Fruit fly (Drosophila melanogaster) whole organism, adult: ENCODE measurements around the gene Glut3.

Source experiments
- CG11617 ChIP-seq: fragments of 200-800 bp; sonication (Bioruptor generic); optimal IDR thresholded peaks from 2 replicates; lab custom pipeline; 2017; ENCODE audit warnings: mild to moderate bottlenecking, missing biosample characterization, missing genetic modification reagents, missing genetic modification characterization
- CG12768 ChIP-seq: fragments of 200-800 bp; sonication (Bioruptor generic); optimal IDR thresholded peaks from 2 replicates; lab custom pipeline; 2017; ENCODE audit warnings: missing biosample characterization, missing genetic modification characterization, mild to moderate bottlenecking, moderate library complexity, missing genetic modification reagents
- CG14711 ChIP-seq: fragments of 200-800 bp; sonication (Bioruptor generic); optimal IDR thresholded peaks from 2 replicates; lab custom pipeline; 2018; ENCODE audit warnings: missing biosample characterization, mild to moderate bottlenecking, missing genetic modification characterization, moderate library complexity
- CG1620 ChIP-seq: fragments of 200-800 bp; sonication (Bioruptor generic); optimal IDR thresholded peaks from 2 replicates; lab custom pipeline; 2016; ENCODE audit warnings: missing biosample characterization, missing genetic modification characterization
- CG33017 ChIP-seq: fragments of 200-800 bp; sonication (Bioruptor generic); optimal IDR thresholded peaks from 2 replicates; lab custom pipeline; 2018; ENCODE audit warnings: missing biosample characterization, mild to moderate bottlenecking, missing genetic modification characterization, moderate library complexity
- CG5204 ChIP-seq: fragments of 200-800 bp; sonication (Bioruptor generic); optimal IDR thresholded peaks from 2 replicates; lab custom pipeline; 2016; ENCODE audit warnings: missing biosample characterization, missing genetic modification characterization
- CG7045 ChIP-seq: fragments of 200-800 bp; sonication (Bioruptor generic); optimal IDR thresholded peaks from 2 replicates; lab custom pipeline; 2017; ENCODE audit warnings: missing biosample characterization, mild to moderate bottlenecking, missing genetic modification characterization
- CG7101 ChIP-seq: fragments of 200-800 bp; sonication (Bioruptor generic); optimal IDR thresholded peaks from 2 replicates; lab custom pipeline; 2018; ENCODE audit warnings: missing biosample characterization, mild to moderate bottlenecking, missing genetic modification characterization, moderate library complexity
- Clk ChIP-seq: fragments of 200-800 bp; sonication (Bioruptor generic); optimal IDR thresholded peaks from 2 replicates; lab custom pipeline; 2017; ENCODE audit warnings: missing biosample characterization, missing genetic modification characterization
- Crg-1 ChIP-seq: fragments of 200-800 bp; sonication (Bioruptor generic); optimal IDR thresholded peaks from 2 replicates; lab custom pipeline; 2016; ENCODE audit warnings: missing biosample characterization, missing genetic modification characterization
- Hr96 ChIP-seq: fragments of 200-800 bp; sonication (Bioruptor generic); optimal IDR thresholded peaks from 2 replicates; lab custom pipeline; 2016; ENCODE audit warnings: missing biosample characterization, missing genetic modification characterization
- Mnt ChIP-seq: fragments of 200-800 bp; sonication (Bioruptor generic); optimal IDR thresholded peaks from 2 replicates; lab custom pipeline; 2016; ENCODE audit warnings: missing biosample characterization, mild to moderate bottlenecking, missing genetic modification characterization
- bab1 ChIP-seq: fragments of 200-800 bp; sonication (Bioruptor generic); optimal IDR thresholded peaks from 3 replicates; lab custom pipeline; 2019; ENCODE audit warnings: missing biosample characterization, mild to moderate bottlenecking, missing genetic modification characterization, moderate library complexity
- cic ChIP-seq: fragments of 200-800 bp; sonication (Bioruptor generic); optimal IDR thresholded peaks from 2 replicates; lab custom pipeline; 2017; ENCODE audit warnings: missing biosample characterization, mild to moderate bottlenecking, missing genetic modification characterization, moderate library complexity
- cnc ChIP-seq, 2 experiments: fragments of >200 bp; optimal IDR thresholded peaks; 2 replicates each; lab custom pipeline; 2017
- kay ChIP-seq: fragments of 200-800 bp; sonication (Bioruptor generic); peaks from one replicate; lab custom pipeline; 2016; ENCODE audit warnings: missing biosample characterization, missing genetic modification characterization, borderline replicate concordance
- ovo ChIP-seq: fragments of 200-800 bp; sonication (Bioruptor generic); optimal IDR thresholded peaks from 2 replicates; lab custom pipeline; 2016; ENCODE audit warnings: missing biosample characterization, missing genetic modification characterization
- pad ChIP-seq: fragments of 200-800 bp; sonication (Bioruptor generic); optimal IDR thresholded peaks from 3 replicates; lab custom pipeline; 2017; ENCODE audit warnings: missing biosample characterization, missing genetic modification characterization, mild to moderate bottlenecking, moderate library complexity, missing genetic modification reagents
- tj ChIP-seq: fragments of 200-800 bp; sonication (Bioruptor generic); optimal IDR thresholded peaks from 3 replicates; lab custom pipeline; 2017; ENCODE audit warnings: missing biosample characterization, mild to moderate bottlenecking, missing genetic modification characterization, moderate library complexity
- toe ChIP-seq: fragments of 200-800 bp; sonication (Bioruptor generic); optimal IDR thresholded peaks from 2 replicates; lab custom pipeline; 2016; ENCODE audit warnings: missing biosample characterization, missing genetic modification characterization

The Glut3 gene

dm6 chr3R:16765102-16765501, 23.0 kb upstream of the Glut3 start:
- no peak for TF ChIP-seq Mnt (GFP tag; lab: Kevin White, UChicago)
- TF ChIP-seq Crg-1 (GFP tag; lab: Kevin White, UChicago), result no peak
- no peak for TF ChIP-seq CG11617 (GFP tag; lab: Kevin White, UChicago)
- TF ChIP-seq ovo (GFP tag; lab: Kevin White, UChicago), result no peak
- TF ChIP-seq tj (GFP tag; lab: Kevin White, UChicago), result no peak
- no peak for TF ChIP-seq Hr96
- TF ChIP-seq CG7101 (tag; lab: Kevin White, UChicago), result no peak
- TF ChIP-seq cnc (optimal IDR thresholded peaks at IDR 0.05; lab: Kevin White, UChicago), result no peak
- TF ChIP-seq Clk, result no peak
- no peak for TF ChIP-seq CG5204 (GFP tag; lab: Kevin White, UChicago)
- TF ChIP-seq CG12768, result no peak

DNA sequence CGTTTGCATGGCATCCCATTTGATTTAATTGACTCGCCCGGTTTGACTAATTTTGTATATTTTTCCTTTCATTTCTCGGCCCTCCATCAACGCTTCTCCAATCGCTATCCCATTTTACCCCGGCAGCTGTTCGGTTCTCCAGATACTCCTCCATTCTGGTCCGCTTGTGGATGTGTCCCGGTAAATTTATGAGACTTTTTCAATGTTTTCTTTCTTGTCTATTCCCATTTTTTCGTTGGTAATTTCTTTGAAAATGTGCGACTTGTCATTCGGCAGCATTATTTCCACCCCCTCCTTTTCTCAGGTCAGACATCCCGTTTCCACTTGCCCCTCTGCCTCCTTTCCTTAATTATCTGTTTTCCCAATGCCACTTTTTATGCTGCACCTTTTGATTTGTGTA, 22.3 kb upstream of the Glut3 start:
- TF ChIP-seq cic (GFP tag; lab: Kevin White, UChicago) (no peak), CG33017 (tag; lab: Kevin White, UChicago) (no peak), CG1620 (GFP tag; lab: Kevin White, UChicago) (no peak), CG7045 (GFP tag; lab: Kevin White, UChicago) (no peak), Hr96 (no peak), toe (no peak), ovo (GFP tag; lab: Kevin White, UChicago) (no peak), cnc (optimal IDR thresholded peaks at IDR 0.05; lab: Kevin White, UChicago) (no peak), Crg-1 (GFP tag; lab: Kevin White, UChicago) (no peak), CG5204 (GFP tag; lab: Kevin White, UChicago) (no peak), bab1 (no peak), CG11617 (GFP tag; lab: Kevin White, UChicago) (no peak)

DNA sequence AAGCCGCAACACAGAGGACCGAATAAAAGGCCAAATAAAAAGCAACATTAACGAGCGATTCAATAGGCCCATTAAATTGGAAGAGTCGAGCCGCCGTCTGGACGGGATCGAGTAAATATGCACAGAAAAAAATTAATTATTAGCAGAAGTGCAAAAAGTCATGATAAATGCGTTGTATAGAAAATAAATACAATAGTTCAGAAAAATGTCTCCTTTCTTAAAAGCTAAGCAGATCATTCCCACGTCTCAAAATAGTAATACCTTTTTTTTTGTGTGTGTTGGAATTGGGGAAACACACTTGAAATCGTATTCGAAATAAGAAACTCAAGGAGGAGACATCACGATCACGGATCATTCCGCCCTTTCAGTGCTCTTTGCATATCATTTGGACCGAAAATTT, 18.7 kb upstream of the Glut3 start:
- no peak for TF ChIP-seq CG7101 (tag; lab: Kevin White, UChicago)
- no peak for TF ChIP-seq Hr96

DNA sequence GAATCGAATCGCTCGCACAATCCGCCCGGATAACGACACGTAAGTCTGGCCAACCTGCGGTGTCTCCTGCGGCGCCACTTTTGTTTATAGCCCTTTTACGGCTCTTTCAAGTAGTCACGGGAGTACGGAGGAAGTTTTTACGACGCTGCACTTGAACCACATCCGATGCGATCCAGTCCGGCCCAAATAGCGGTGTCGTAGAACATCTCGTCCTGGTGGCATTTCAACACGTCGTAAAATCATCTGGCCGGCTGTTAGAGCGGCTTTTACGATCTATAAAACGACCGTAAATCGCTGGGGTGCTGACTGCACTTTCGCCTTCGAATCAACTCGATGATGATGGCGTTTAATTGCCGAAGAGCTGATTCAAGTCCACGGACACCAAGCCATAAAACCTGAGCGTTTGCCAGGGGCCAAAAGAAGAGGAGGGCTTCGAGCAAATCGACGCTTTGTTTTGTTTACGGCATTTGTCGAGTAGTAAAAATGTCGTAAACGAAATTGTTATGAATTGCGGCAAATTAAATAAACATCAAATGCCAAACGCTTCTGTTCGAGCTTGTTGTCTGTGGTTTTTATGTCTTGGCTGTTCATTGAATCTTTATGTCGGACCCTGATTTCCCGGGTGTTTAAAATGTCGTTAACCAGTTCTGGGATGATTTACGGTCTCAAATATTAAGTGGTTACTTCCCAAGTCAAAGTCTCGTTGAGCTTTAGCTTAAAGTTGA, 17.3 kb upstream of the Glut3 start:
- TF ChIP-seq CG1620 (GFP tag; lab: Kevin White, UChicago) (no peak), CG33017 (tag; lab: Kevin White, UChicago) (no peak), CG11617 (GFP tag; lab: Kevin White, UChicago) (no peak), CG12768 (no peak)

DNA sequence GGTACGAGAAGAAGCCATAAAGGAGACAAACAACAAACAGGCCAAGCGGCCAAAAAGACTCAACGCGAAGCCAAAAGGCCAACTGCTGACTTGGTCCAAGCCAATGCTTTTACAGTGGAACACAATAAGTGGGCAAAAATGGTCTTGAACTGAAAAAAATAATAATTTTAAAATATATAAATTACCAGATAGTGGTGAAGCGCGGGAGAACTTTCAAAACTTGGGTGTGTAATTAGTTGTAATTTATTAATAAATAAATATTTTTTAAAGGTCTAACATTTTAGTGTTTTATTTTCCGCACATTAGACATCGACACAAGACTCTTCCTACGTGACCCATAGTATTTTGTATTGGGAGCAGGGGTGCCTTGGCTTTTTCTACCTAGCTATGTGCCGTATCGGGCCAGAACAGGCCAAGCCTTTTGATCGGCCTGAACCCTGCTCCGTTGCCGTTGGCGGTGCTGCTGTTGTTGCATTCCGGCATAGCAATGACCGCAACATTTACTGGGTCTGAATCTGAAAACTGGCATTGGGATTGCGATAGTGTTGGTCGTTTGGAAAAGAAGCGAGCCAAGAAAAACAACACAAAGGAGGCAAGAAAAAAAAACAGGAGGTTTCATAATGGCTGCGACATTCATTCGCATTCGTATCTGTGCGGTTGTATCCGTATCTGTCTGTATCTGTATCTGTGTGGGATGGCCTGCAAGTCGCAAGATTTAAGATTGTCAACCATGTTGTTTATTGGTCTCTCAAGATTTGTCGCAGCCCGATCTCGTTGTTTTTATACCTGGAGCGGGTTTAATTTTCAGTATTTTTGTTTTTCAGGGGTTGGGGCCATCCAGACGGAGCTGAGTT, 16.3 kb upstream of the Glut3 start:
- TF ChIP-seq ovo (GFP tag; lab: Kevin White, UChicago), result no peak
- TF ChIP-seq toe, result no peak
- no peak for TF ChIP-seq cnc (optimal IDR thresholded peaks at IDR 0.05; lab: Kevin White, UChicago)
- no peak for TF ChIP-seq CG1620 (GFP tag; lab: Kevin White, UChicago)
- no peak for TF ChIP-seq cic (GFP tag; lab: Kevin White, UChicago)
- no peak for TF ChIP-seq Clk
- TF ChIP-seq bab1, result no peak
- no peak for TF ChIP-seq CG14711
- no peak for TF ChIP-seq CG7101 (tag; lab: Kevin White, UChicago)

DNA sequence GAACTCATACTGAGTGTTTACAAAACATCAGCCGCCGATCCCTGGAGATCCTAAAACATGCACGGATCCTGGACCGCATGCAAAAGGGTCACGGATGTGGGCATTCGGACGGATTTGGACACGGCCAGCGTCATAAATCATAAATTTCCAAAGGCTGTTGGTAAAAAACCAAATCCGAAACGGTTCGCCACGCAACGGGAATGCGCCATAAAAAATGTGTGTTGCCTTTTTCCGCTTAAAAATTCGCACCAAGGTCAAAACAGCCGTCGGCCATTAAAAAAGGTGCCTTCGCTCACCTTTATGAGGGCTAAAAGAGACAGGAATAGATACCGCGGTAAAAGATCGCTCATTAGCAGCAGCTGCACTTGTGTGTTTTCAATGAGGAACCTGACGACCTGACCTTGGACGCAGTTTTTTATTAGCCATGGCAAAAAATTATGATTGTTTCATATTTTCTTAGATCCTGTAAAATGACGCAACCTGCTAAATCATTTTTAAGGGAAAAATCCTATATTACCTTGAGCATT, 14.9 kb upstream of the Glut3 start:
- TF ChIP-seq Crg-1 (GFP tag; lab: Kevin White, UChicago) (no peak), cnc (optimal IDR thresholded peaks at IDR 0.05; lab: Kevin White, UChicago) (no peak), CG1620 (GFP tag; lab: Kevin White, UChicago) (no peak), CG11617 (GFP tag; lab: Kevin White, UChicago) (no peak), CG33017 (tag; lab: Kevin White, UChicago) (no peak), bab1 (no peak), cic (GFP tag; lab: Kevin White, UChicago) (no peak), toe (no peak), CG5204 (GFP tag; lab: Kevin White, UChicago) (no peak), Clk (no peak), Mnt (GFP tag; lab: Kevin White, UChicago) (no peak), ovo (GFP tag; lab: Kevin White, UChicago) (no peak), CG14711 (no peak), CG7045 (GFP tag; lab: Kevin White, UChicago) (no peak), CG7101 (tag; lab: Kevin White, UChicago) (no peak), kay (GFP tag; lab: Kevin White, UChicago) (no peak), pad (GFP tag; lab: Kevin White, UChicago) (no peak), CG12768 (no peak)
